Worm (Caenorhabditis elegans): ENCODE data around the gene F34D10.9.

The F34D10.9 gene

DNA sequence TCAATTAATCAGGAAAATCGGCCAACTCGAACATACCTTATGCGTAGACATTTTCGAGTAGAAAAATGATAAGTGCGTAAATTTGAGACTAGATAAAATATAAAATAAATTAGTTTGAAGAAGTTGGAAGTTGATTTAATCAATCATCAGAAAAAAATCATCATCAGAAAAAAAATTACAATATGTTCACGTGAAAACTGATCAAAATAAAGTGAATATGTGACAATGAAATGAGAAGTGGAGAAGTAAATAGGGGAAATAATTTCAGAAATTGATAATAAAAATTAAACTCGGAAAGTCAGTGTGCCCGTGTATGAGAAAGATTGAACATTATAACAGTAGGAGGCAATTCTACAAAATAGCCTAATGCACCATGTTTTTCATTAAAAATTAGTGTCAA, at the start of gene F34D10.9:
Gene F34D10.9 (minus strand): TSS at position 101 of the 400 bp plus-strand sequence.
- TF ChIP-seq ref-1 (GFP tag; conservative IDR thresholded peaks at IDR 0.05) (no peak), flt-1 (GFP tag; IDR thresholded peaks at IDR 0.05) (no peak), T22C8.4 (GFP tag; IDR thresholded peaks at IDR 0.05) (no peak), tab-1 (GFP tag; IDR thresholded peaks at IDR 0.05) (no peak), klf-2 (GFP tag; conservative IDR thresholded peaks at IDR 0.05) (no peak), cog-1 (tag; optimal IDR thresholded peaks at IDR 0.05) (no peak), ztf-29 (GFP tag; IDR thresholded peaks at IDR 0.05) (no peak), med-1 (GFP tag; optimal IDR thresholded peaks at IDR 0.05; ENCODE audit: insufficient read depth) (no peak), ztf-23 (GFP tag; IDR thresholded peaks at IDR 0.05) (no peak)

DNA sequence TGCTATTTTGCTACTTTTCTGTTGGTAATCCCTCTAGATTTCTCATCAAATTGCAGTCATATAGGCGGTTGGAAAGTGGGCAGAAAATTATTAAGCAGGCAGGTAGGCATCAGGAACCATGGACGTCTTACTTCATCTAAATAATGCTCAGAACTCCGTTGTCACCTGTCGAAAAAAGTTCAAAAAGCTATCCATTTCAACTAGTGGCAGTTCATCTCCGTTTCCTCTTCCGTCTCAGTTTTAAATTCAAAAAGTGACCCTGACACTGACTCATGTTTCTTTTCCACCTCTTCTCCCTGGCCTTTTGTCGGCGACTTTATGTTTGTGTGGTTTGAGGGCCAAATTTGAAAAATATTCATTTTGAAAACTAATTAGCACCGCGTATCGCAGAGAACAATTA, 45.1 kb upstream of the F34D10.9 start:
- no peak for TF ChIP-seq tab-1 (GFP tag; IDR thresholded peaks at IDR 0.05)

DNA sequence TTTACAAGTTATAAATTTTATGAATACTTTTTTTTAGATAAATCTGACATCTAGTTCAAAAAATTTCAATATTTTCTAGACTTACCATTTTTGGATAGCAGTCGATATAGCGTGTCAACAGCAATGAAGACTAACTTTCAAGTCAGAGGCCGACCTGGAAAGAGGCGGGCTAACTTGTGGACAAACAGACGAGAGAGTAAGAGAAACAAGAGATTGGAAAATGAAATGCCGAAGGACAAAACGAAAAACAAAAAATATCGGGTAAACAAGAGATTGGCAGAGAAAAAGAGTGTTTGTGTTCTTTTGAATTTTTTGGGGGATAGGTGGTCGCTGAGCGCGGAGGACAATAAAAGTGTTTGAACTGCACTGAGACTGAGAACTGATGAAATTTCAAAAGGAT, 43.8 kb upstream of the F34D10.9 start, which contains the start of gene lec-4:
Gene lec-4 (minus strand): TSS at position 154 of the 400 bp plus-strand sequence.
- TF ChIP-seq ztf-29 (GFP tag; IDR thresholded peaks at IDR 0.05) (no peak), ref-1 (GFP tag; conservative IDR thresholded peaks at IDR 0.05) (no peak), cog-1 (tag; optimal IDR thresholded peaks at IDR 0.05) (no peak), flt-1 (GFP tag; IDR thresholded peaks at IDR 0.05) (no peak), T22C8.4 (GFP tag; IDR thresholded peaks at IDR 0.05) (no peak), klf-2 (GFP tag; conservative IDR thresholded peaks at IDR 0.05) (no peak), med-1 (GFP tag; optimal IDR thresholded peaks at IDR 0.05; ENCODE audit: insufficient read depth) (no peak), tab-1 (GFP tag; IDR thresholded peaks at IDR 0.05) (no peak), ztf-23 (GFP tag; IDR thresholded peaks at IDR 0.05) (no peak)

ce11 chrIII:3770370-3770769, 41.0 kb upstream of the F34D10.9 start:
- TF ChIP-seq ref-1 (GFP tag; conservative IDR thresholded peaks at IDR 0.05) (0 out of 2 replicates have a peak, but pooled peaks have one; percentile 29), flt-1 (GFP tag; IDR thresholded peaks at IDR 0.05) (peak; percentile 85), klf-2 (GFP tag; conservative IDR thresholded peaks at IDR 0.05) (peak; percentile 73; the same call in 1 of the 2 replicates), T22C8.4 (GFP tag; IDR thresholded peaks at IDR 0.05) (peak; percentile 66), ztf-23 (GFP tag; IDR thresholded peaks at IDR 0.05) (peak; percentile 85)

ce11 chrIII:3768200-3768599, 38.8 kb upstream of the F34D10.9 start, which contains the start of gene gmeb-3:
Gene gmeb-3 (plus strand): TSS chrIII:3768500.
- no peak for TF ChIP-seq T22C8.4 (GFP tag; IDR thresholded peaks at IDR 0.05)
- TF ChIP-seq tab-1 (GFP tag; IDR thresholded peaks at IDR 0.05), result no peak
- no peak for TF ChIP-seq med-1 (GFP tag; optimal IDR thresholded peaks at IDR 0.05; ENCODE audit: insufficient read depth)
- TF ChIP-seq klf-2 (GFP tag; conservative IDR thresholded peaks at IDR 0.05), result no peak
- no peak for TF ChIP-seq ztf-29 (GFP tag; IDR thresholded peaks at IDR 0.05)
- TF ChIP-seq flt-1 (GFP tag; IDR thresholded peaks at IDR 0.05), result no peak
- TF ChIP-seq cog-1 (tag; optimal IDR thresholded peaks at IDR 0.05), result no peak
- no peak for TF ChIP-seq ztf-23 (GFP tag; IDR thresholded peaks at IDR 0.05)
- TF ChIP-seq ref-1 (GFP tag; conservative IDR thresholded peaks at IDR 0.05), result no peak

DNA sequence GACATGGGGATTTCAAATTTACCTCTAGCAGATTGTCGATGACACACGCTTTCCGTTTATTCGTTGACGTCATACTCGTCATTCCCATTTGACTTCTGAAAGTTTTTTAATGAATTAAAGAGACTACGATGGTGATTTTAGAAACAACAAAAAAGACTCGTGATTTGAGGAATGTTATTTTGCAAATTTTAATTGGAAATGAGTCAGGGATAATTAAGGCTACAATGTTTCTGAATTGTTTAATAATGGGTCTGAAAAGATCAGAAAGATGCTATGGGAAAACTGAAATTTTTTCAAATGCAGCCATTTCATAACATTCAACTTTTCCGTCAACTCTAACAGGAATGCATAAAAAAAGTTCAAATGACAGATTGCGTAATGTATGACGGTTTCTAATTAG, 36.0 kb upstream of the F34D10.9 start, which contains the start of gene C44F1.1:
Gene C44F1.1 (minus strand): TSS at position 101 of the 400 bp plus-strand sequence.
- TF ChIP-seq med-1 (GFP tag; optimal IDR thresholded peaks at IDR 0.05; ENCODE audit: insufficient read depth), result no peak
- no peak for TF ChIP-seq T22C8.4 (GFP tag; IDR thresholded peaks at IDR 0.05)

DNA sequence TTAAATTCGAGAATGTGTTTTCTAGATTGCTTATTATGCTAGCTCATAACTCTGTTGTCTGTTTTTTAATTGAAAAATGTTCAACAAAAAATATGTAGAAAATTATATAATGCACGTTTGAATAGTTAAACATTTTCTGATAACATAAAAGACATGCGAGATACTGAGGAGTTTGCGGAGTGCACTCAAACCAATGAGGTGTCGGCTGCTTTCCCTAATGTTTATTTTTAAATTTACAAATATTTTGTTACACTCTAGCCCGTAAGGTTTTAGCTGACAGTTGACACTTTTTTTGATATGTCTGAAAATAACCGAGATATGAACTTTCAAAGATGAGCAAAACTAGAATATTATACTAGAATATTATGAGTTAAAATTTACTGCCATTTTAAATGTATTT, 35.2 kb upstream of the F34D10.9 start:
- TF ChIP-seq T22C8.4 (GFP tag; IDR thresholded peaks at IDR 0.05) (no peak), cog-1 (tag; optimal IDR thresholded peaks at IDR 0.05) (no peak), klf-2 (GFP tag; conservative IDR thresholded peaks at IDR 0.05) (no peak), ztf-29 (GFP tag; IDR thresholded peaks at IDR 0.05) (no peak), ztf-23 (GFP tag; IDR thresholded peaks at IDR 0.05) (no peak), flt-1 (GFP tag; IDR thresholded peaks at IDR 0.05) (no peak), ref-1 (GFP tag; conservative IDR thresholded peaks at IDR 0.05) (no peak), tab-1 (GFP tag; IDR thresholded peaks at IDR 0.05) (no peak)

- no peak for TF ChIP-seq cog-1 (tag; optimal IDR thresholded peaks at IDR 0.05)
- TF ChIP-seq ref-1 (GFP tag; conservative IDR thresholded peaks at IDR 0.05), result no peak
- no peak for TF ChIP-seq klf-2 (GFP tag; conservative IDR thresholded peaks at IDR 0.05)
- TF ChIP-seq ztf-23 (GFP tag; IDR thresholded peaks at IDR 0.05), result no peak
- no peak for TF ChIP-seq tab-1 (GFP tag; IDR thresholded peaks at IDR 0.05)
- no peak for TF ChIP-seq ztf-29 (GFP tag; IDR thresholded peaks at IDR 0.05)
- no peak for TF ChIP-seq T22C8.4 (GFP tag; IDR thresholded peaks at IDR 0.05)
- TF ChIP-seq flt-1 (GFP tag; IDR thresholded peaks at IDR 0.05), result no peak
- TF ChIP-seq med-1 (GFP tag; optimal IDR thresholded peaks at IDR 0.05; ENCODE audit: insufficient read depth), result no peak
These were observed 34.6 kb upstream of the F34D10.9 start for ce11 chrIII:3764043-3764442.

- TF ChIP-seq ref-1 (GFP tag; conservative IDR thresholded peaks at IDR 0.05), result no peak
- no peak for TF ChIP-seq ztf-23 (GFP tag; IDR thresholded peaks at IDR 0.05)
- TF ChIP-seq klf-2 (GFP tag; conservative IDR thresholded peaks at IDR 0.05), result no peak
- no peak for TF ChIP-seq cog-1 (tag; optimal IDR thresholded peaks at IDR 0.05)
- TF ChIP-seq flt-1 (GFP tag; IDR thresholded peaks at IDR 0.05), result no peak
- TF ChIP-seq T22C8.4 (GFP tag; IDR thresholded peaks at IDR 0.05), result no peak
- TF ChIP-seq ztf-29 (GFP tag; IDR thresholded peaks at IDR 0.05), result no peak
These were observed 29.9 kb upstream of the F34D10.9 start, which contains the start of gene arcp-1 for ce11 chrIII:3759312-3759711. Gene arcp-1 (minus strand): TSS chrIII:3759412.

DNA sequence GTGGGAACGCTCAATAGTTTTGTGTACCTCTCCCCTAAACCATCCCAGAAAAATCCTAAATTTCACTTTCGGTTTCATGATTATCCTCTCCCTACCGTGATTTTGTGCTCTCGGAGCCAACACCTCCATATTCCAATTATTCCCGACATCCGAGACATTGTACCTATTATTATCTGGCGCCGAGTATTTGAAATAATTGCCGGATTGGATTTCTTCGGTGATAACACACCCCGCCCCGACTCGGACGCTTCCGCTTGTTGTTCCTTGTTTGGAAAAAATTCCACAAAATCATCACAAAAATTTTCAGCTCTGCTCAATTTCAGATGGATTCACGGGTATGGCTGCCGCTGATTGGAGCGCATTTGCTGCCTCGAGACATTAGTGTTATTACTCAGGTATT, 15.7 kb upstream of the F34D10.9 start, which contains the start of gene lin-48:
Gene lin-48 (plus strand): TSS at position 301 of the 400 bp plus-strand sequence.
- TF ChIP-seq cog-1 (tag; optimal IDR thresholded peaks at IDR 0.05), result no peak
- no peak for TF ChIP-seq tab-1 (GFP tag; IDR thresholded peaks at IDR 0.05)
- TF ChIP-seq ref-1 (GFP tag; conservative IDR thresholded peaks at IDR 0.05), result 0 out of 2 replicates have a peak, but pooled peaks have one; percentile 2
- TF ChIP-seq T22C8.4 (GFP tag; IDR thresholded peaks at IDR 0.05), result no peak

DNA sequence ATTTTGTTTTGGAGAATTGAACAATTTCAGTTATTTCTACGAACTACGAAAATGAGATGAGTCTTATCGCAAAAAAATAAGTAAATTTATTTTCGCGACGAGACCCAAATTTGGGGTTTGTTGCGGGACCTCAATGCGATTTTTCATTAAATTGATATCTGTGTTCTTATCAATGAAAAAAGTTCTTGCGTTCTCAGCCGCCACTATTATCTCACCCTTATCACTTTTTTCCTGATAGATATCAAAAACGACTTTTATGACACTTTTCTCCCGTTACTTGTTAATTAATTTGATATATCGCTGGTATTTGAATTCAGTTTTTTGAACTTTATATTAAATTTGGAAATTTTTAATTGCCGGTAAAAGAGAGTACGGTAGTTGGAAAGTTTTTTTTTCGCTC, 13.9 kb upstream of the F34D10.9 start:
- TF ChIP-seq flt-1 (GFP tag; IDR thresholded peaks at IDR 0.05) (no peak), klf-2 (GFP tag; conservative IDR thresholded peaks at IDR 0.05) (no peak), T22C8.4 (GFP tag; IDR thresholded peaks at IDR 0.05) (no peak), cog-1 (tag; optimal IDR thresholded peaks at IDR 0.05) (no peak), ztf-23 (GFP tag; IDR thresholded peaks at IDR 0.05) (no peak), ref-1 (GFP tag; conservative IDR thresholded peaks at IDR 0.05) (no peak)
